Worm (Caenorhabditis elegans) whole organism, young adult: ENCODE measurements around the gene F53A9.3.

ENCODE experiments used
- F10E7.11 ChIP-seq: sonication (generic microtip); optimal IDR thresholded peaks from 2 replicates; lab custom pipeline; 2017; ENCODE audit warnings: mild to moderate bottlenecking, missing genetic modification characterization, moderate library complexity, missing compliant biosample characterization
- F55B11.4 ChIP-seq: sonication (generic microtip); optimal IDR thresholded peaks from 2 replicates; lab custom pipeline; 2016; ENCODE audit warnings: missing compliant biosample characterization, missing genetic modification characterization, borderline replicate concordance; ENCODE audit not compliant: insufficient read depth
- F57C9.4 ChIP-seq: sonication (generic microtip); optimal IDR thresholded peaks from 2 replicates; lab custom pipeline; 2017; ENCODE audit warnings: mild to moderate bottlenecking, missing genetic modification characterization, missing compliant biosample characterization
- T26A5.8 ChIP-seq: sonication (generic microtip); optimal IDR thresholded peaks from 2 replicates; lab custom pipeline; 2016; ENCODE audit warnings: missing genetic modification characterization, missing compliant biosample characterization
- Y53F4B.3 ChIP-seq: fragments of 200-800 bp; sonication (Bioruptor generic); IDR thresholded peaks from 2 replicates; pipeline ENCODE4 v1.3.6; 2022; ENCODE audit warnings: missing genetic modification reagents, missing genetic modification characterization, missing compliant biosample characterization
- Y53G8AR.9 ChIP-seq: fragments of 200-800 bp; sonication (Bioruptor generic); conservative IDR thresholded peaks from 2 replicates; pipeline ENCODE4 v1.3.6; 2022; ENCODE audit warnings: missing genetic modification reagents, missing genetic modification characterization, missing compliant biosample characterization
- Y79H2A.3 ChIP-seq: fragments of 200-800 bp; sonication (Bioruptor generic); conservative IDR thresholded peaks from 2 replicates; pipeline ENCODE4 v1.3.6; 2022; ENCODE audit warnings: missing genetic modification reagents, missing genetic modification characterization, missing compliant biosample characterization
- ZK185.1 ChIP-seq: sonication (generic microtip); optimal IDR thresholded peaks from 2 replicates; lab custom pipeline; 2016; ENCODE audit warnings: mild to moderate bottlenecking, missing genetic modification characterization, missing compliant biosample characterization; ENCODE audit not compliant: poor library complexity, severe bottlenecking
- akir-1 ChIP-seq: fragments of 200-800 bp; sonication (Bioruptor generic); optimal IDR thresholded peaks from 2 replicates; lab custom pipeline; 2018; ENCODE audit warnings: mild to moderate bottlenecking, missing genetic modification characterization, moderate library complexity, missing compliant biosample characterization
- aptf-2 ChIP-seq: fragments of 200-800 bp; sonication (Bioruptor generic); conservative IDR thresholded peaks from 2 replicates; pipeline ENCODE4 v1.3.6; 2022; ENCODE audit warnings: missing genetic modification reagents, missing genetic modification characterization, missing compliant biosample characterization
- attf-6 ChIP-seq: fragments of 200-800 bp; sonication (Bioruptor generic); IDR thresholded peaks from 2 replicates; pipeline ENCODE4 v1.3.6; 2022; ENCODE audit warnings: missing genetic modification reagents, missing genetic modification characterization, missing compliant biosample characterization
- ccch-3 ChIP-seq: fragments of 200-800 bp; sonication (Bioruptor generic); optimal IDR thresholded peaks from 2 replicates; lab custom pipeline; 2018; ENCODE audit warnings: mild to moderate bottlenecking, missing genetic modification characterization, missing compliant biosample characterization
- cebp-2 ChIP-seq: fragments of 200-800 bp; sonication (Bioruptor generic); IDR thresholded peaks from 2 replicates; pipeline ENCODE4 v1.3.6; 2022; ENCODE audit warnings: missing genetic modification characterization, missing compliant biosample characterization
- chd-7 ChIP-seq: sonication (generic microtip); optimal IDR thresholded peaks from 2 replicates; lab custom pipeline; 2016; ENCODE audit warnings: mild to moderate bottlenecking, missing genetic modification characterization, moderate library complexity, missing compliant biosample characterization
- die-1 ChIP-seq: sonication (generic microtip); optimal IDR thresholded peaks from 2 replicates; lab custom pipeline; 2016; ENCODE audit warnings: missing genotype, mild to moderate bottlenecking, missing genetic modification characterization, missing compliant biosample characterization
- dox-1 ChIP-seq: fragments of 200-800 bp; sonication (Bioruptor generic); IDR thresholded peaks from 2 replicates; pipeline ENCODE4 v1.3.6; 2022; ENCODE audit warnings: missing genetic modification reagents, missing genetic modification characterization, missing compliant biosample characterization
- dpl-1 ChIP-seq: fragments of 150-350 bp; optimal IDR thresholded peaks from 2 replicates; lab custom pipeline; 2014; ENCODE audit warnings: missing biosample characterization, missing genetic modification reagents, missing genetic modification characterization
- hsf-1 ChIP-seq: fragments of 200-800 bp; sonication (Bioruptor generic); IDR thresholded peaks from 2 replicates; pipeline ENCODE4 v1.3.6; 2022; ENCODE audit warnings: missing genetic modification reagents, missing genetic modification characterization, missing compliant biosample characterization
- lag-1 ChIP-seq: fragments of 200-800 bp; sonication (Bioruptor generic); IDR thresholded peaks from 2 replicates; pipeline ENCODE4 v1.3.6; 2022; ENCODE audit warnings: missing genetic modification reagents, missing genetic modification characterization, missing compliant biosample characterization
- mcd-1 ChIP-seq: fragments of 200-800 bp; sonication (Bioruptor generic); IDR thresholded peaks from 2 replicates; pipeline ENCODE4 v1.3.6; 2022; ENCODE audit warnings: missing genetic modification reagents, missing genetic modification characterization, missing compliant biosample characterization
- nfyb-1 ChIP-seq: fragments of 200-800 bp; sonication (Bioruptor generic); IDR thresholded peaks from 2 replicates; pipeline ENCODE4 v1.3.6; 2022; ENCODE audit warnings: missing genetic modification reagents, missing genetic modification characterization, missing compliant biosample characterization
- pbrm-1 ChIP-seq: fragments of 200-800 bp; sonication (Bioruptor generic); IDR thresholded peaks from 2 replicates; pipeline ENCODE4 v1.3.6; 2022; ENCODE audit warnings: missing genetic modification reagents, missing genetic modification characterization, missing compliant biosample characterization
- rcor-1 ChIP-seq: fragments of 200-800 bp; sonication (Bioruptor generic); IDR thresholded peaks from 2 replicates; pipeline ENCODE4 v1.3.6; 2022; ENCODE audit warnings: missing genetic modification reagents, missing genetic modification characterization, missing compliant biosample characterization
- sdz-38 ChIP-seq: sonication (generic microtip); optimal IDR thresholded peaks from 2 replicates; lab custom pipeline; 2016; ENCODE audit warnings: missing genotype, missing genetic modification characterization, missing compliant biosample characterization
- snpc-1.1 ChIP-seq: sonication (generic microtip); optimal IDR thresholded peaks from 2 replicates; lab custom pipeline; 2017; ENCODE audit warnings: missing genetic modification characterization, mild to moderate bottlenecking, missing compliant biosample characterization, antibody characterized with exemption, moderate library complexity, missing genotype, missing genetic modification reagents; ENCODE audit not compliant: insufficient read depth
- snpc-3.4 ChIP-seq: sonication (generic microtip); optimal IDR thresholded peaks from 2 replicates; lab custom pipeline; 2017; ENCODE audit warnings: missing genetic modification characterization, mild to moderate bottlenecking, missing compliant biosample characterization, antibody characterized with exemption, moderate library complexity, missing genotype, missing genetic modification reagents
- snpc-4 ChIP-seq, 5 experiments: fragments of 150-350 bp in 1 of 5; sonication (generic microtip) in 4 of 5; optimal IDR thresholded peaks; 2 replicates each; lab custom pipeline; 2014 to 2018; ENCODE audit warnings: missing genetic modification characterization in 5 of 5, missing biosample characterization in 3 of 5, antibody characterized with exemption in 2 of 5, mild to moderate bottlenecking in 2 of 5, missing compliant biosample characterization in 2 of 5, missing genotype in 2 of 5, moderate library complexity in 2 of 5, missing genetic modification reagents in 1 of 5
- sptf-2 ChIP-seq: fragments of 200-800 bp; sonication (Bioruptor generic); optimal IDR thresholded peaks from 2 replicates; lab custom pipeline; 2018; ENCODE audit warnings: mild to moderate bottlenecking, missing genetic modification characterization, missing compliant biosample characterization
- unc-130 ChIP-seq: sonication (generic microtip); optimal IDR thresholded peaks from 2 replicates; lab custom pipeline; 2016; ENCODE audit warnings: missing genetic modification reagents, missing genetic modification characterization, missing compliant biosample characterization
- unc-62 ChIP-seq: fragments of 150-350 bp; optimal IDR thresholded peaks from 2 replicates; lab custom pipeline; 2014; ENCODE audit warnings: missing biosample characterization, missing genetic modification reagents, missing genetic modification characterization
- xnd-1 ChIP-seq: sonication (generic microtip); optimal IDR thresholded peaks from 2 replicates; lab custom pipeline; 2016; ENCODE audit warnings: missing genotype, missing genetic modification reagents, missing genetic modification characterization, missing compliant biosample characterization
- ztf-26 ChIP-seq: sonication (generic microtip); optimal IDR thresholded peaks from 2 replicates; lab custom pipeline; 2017; ENCODE audit warnings: missing genetic modification characterization, missing compliant biosample characterization

Gene F53A9.3

DNA sequence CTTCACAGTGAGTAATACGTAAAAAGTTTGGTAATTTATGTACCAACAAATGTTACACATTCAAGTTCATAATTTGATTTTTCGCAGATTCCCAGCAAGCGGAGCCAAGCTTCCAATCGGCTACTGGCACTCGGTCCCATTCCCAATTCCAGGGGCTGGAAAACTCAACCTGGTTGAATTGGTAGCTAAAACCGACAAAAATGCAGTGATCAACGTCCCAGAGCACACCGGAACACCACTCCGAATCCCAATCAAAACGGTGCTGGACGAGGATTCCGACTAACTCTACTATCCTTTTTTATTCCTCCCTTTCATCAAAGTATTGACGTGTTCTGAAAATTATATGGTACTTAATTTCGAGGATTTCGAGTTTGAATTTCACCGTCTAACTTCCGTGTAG is 30.8 kb upstream of the F53A9.3 start:
- TF ChIP-seq mcd-1 (no peak), F10E7.11 (no peak), cebp-2 (GFP tag; lab: Robert Waterston, UW) (no peak), Y79H2A.3 (GFP tag; lab: Robert Waterston, UW) (no peak)

DNA sequence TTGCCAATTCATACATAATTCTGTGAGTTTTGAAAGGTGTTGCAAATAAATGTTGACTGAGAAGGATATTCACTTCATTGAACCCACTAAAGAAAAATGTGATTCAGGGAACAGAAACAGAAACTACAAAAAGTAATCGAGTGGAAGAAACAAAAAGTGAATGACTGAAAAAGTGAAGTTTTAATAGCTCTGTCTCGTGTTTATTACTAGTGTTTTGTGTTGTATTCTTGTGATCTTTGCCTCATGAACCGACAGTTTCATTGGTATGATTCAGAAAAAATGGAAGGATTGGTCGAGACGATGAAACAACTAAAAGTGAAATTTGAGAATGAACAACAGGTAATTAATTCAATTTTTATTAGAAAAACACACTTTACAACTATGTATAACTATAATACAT is 30.3 kb upstream of the F53A9.3 start:
- TF ChIP-seq sdz-38 (tag; lab: Kevin White, UChicago) (no peak), F57C9.4 (tag; lab: Kevin White, UChicago) (no peak), sptf-2 (GFP tag; lab: Kevin White, UChicago) (no peak), ZK185.1 (tag; lab: Kevin White, UChicago) (no peak), F55B11.4 (tag; lab: Kevin White, UChicago) (no peak), T26A5.8 (tag; lab: Kevin White, UChicago) (no peak), unc-62 (GFP tag; lab: Kevin White, UChicago) (no peak), xnd-1 (no peak), attf-6 (GFP tag; lab: Robert Waterston, UW) (no peak), aptf-2 (GFP tag; lab: Robert Waterston, UW) (no peak), pbrm-1 (GFP tag; lab: Robert Waterston, UW) (no peak), nfyb-1 (no peak)

ce11 chrX:8681600-8681999 is 26.6 kb upstream of the F53A9.3 start, which contains the start of gene K09E2.1:
K09E2.1 (plus strand) TSS chrX:8681900.
- TF ChIP-seq unc-130 (GFP tag; lab: Kevin White, UChicago): no peak
- no peak for TF ChIP-seq ztf-26 (tag; lab: Kevin White, UChicago)
- TF ChIP-seq hsf-1 (GFP tag; lab: Robert Waterston, UW): no peak
- TF ChIP-seq lag-1 (GFP tag; lab: Robert Waterston, UW): no peak
- TF ChIP-seq dpl-1: no peak
- TF ChIP-seq chd-7 (tag; lab: Kevin White, UChicago): no peak
- no peak for TF ChIP-seq Y53G8AR.9 (GFP tag; lab: Robert Waterston, UW)
- no peak for TF ChIP-seq Y53F4B.3 (GFP tag; lab: Robert Waterston, UW)
- TF ChIP-seq ccch-3 (GFP tag; lab: Kevin White, UChicago): no peak
- no peak for TF ChIP-seq rcor-1 (GFP tag; lab: Robert Waterston, UW)

DNA sequence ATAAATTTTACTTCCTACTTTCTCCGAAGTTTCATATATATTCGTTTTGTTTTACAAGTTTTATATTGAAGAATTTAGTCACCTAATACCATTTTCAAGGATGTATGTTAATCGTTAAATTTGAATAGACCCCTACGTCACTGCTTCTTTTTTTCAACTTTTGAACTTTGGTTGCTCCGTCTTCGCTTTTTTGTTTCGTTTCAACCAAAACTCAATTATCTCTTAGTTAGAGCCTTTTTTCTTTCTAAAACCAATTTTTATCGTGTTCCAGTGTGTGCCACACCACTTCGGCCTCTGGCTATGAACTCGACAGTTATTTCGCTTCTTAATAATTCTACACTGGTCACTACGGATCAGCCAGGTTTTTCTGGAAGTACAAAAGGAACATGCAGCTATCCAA is 10.6 kb upstream of the F53A9.3 start, which contains the start of gene frpr-8:
Gene frpr-8, plus strand, starts transcription at position 301 of the 400 bp plus-strand sequence.
- no peak for TF ChIP-seq akir-1
- no peak for TF ChIP-seq snpc-3.4
- TF ChIP-seq die-1 (tag; lab: Kevin White, UChicago): no peak
- TF ChIP-seq, all 124 proteins: peak for 0

ce11 chrX:8703664-8704356 is 4.3 kb upstream of the F53A9.3 start, which contains the start of gene jbts-14:
jbts-14 (plus strand) TSS chrX:8704306.
- TF ChIP-seq snpc-1.1 (tag; lab: Kevin White, UChicago) (peak; percentile 86), snpc-4 (GFP tag; optimal IDR thresholded peaks at IDR 0.05; lab: Kevin White, UChicago) (peak; percentile 63), snpc-4 (tag; optimal IDR thresholded peaks at IDR 0.05; lab: Kevin White, UChicago) (peak in 2 of 4 experiments; percentile 80 to 90), snpc-3.4 (peak; percentile 30), dox-1 (GFP tag; lab: Robert Waterston, UW) (no peak)
